Fruit fly (Drosophila melanogaster): ENCODE measurements around the gene CG9801.

CG9801 gene

dm6 chr3R:8747134-8747870 lies at the start of gene CG9801, which contains the start of gene Nasp (continued):
- TF ChIP-seq Hmx (GFP tag; optimal IDR thresholded peaks at IDR 0.05) = no peak
- peak; percentile 35 for TF ChIP-seq CG30020 (tag; optimal IDR thresholded peaks at IDR 0.05)
- no peak for TF ChIP-seq fu2 (GFP tag; optimal IDR thresholded peaks at IDR 0.05)
- peak; percentile 2 for TF ChIP-seq pros (GFP tag; optimal IDR thresholded peaks at IDR 0.05)
- peak; percentile 24; the same call in 1 of the 2 replicates for TF ChIP-seq Xrp1 (GFP tag; IDR thresholded peaks at IDR 0.05)
- no peak for TF ChIP-seq CG11723 (GFP tag; optimal IDR thresholded peaks at IDR 0.05)
- no peak for TF ChIP-seq Adf1 (GFP tag; IDR thresholded peaks at IDR 0.05)
- peak; percentile 27 for TF ChIP-seq mam (GFP tag; optimal IDR thresholded peaks at IDR 0.05)
- TF ChIP-seq H15 (GFP tag; IDR thresholded peaks at IDR 0.05) = no peak
- TF ChIP-seq CG7556 (GFP tag; optimal IDR thresholded peaks at IDR 0.05) = no peak
- TF ChIP-seq gcm2 (GFP tag; optimal IDR thresholded peaks at IDR 0.05) = no peak
- TF ChIP-seq YL-1 (GFP tag; optimal IDR thresholded peaks at IDR 0.05) = peak; percentile 58
- TF ChIP-seq caup (GFP tag; optimal IDR thresholded peaks at IDR 0.05; ENCODE audit: severe bottlenecking) = no peak
- TF ChIP-seq eve (GFP tag; optimal IDR thresholded peaks at IDR 0.05) = peak in 1 of 2 experiments; percentile 26
- no peak for TF ChIP-seq CG34376 (GFP tag; optimal IDR thresholded peaks at IDR 0.05)
- no peak for TF ChIP-seq aop (GFP tag; IDR thresholded peaks at IDR 0.05)
- peak; percentile 73 for TF ChIP-seq sob (GFP tag; IDR thresholded peaks at IDR 0.05)
- TF ChIP-seq sna (GFP tag; IDR thresholded peaks at IDR 0.05; ENCODE audit: partially characterized antibody) = peak; percentile 50; the same call in 1 of the 2 replicates
- peak; percentile 83 for TF ChIP-seq CG2116 (GFP tag; optimal IDR thresholded peaks at IDR 0.05)
- peak; percentile 84 for TF ChIP-seq Bgb (GFP tag; IDR thresholded peaks at IDR 0.05; ENCODE audit: partially characterized antibody)
- no peak for TF ChIP-seq salm (tag; optimal IDR thresholded peaks at IDR 0.05)
- no peak for TF ChIP-seq corto (GFP tag; optimal IDR thresholded peaks at IDR 0.05)
- TF ChIP-seq onecut (GFP tag; IDR thresholded peaks at IDR 0.05) = peak; percentile 31
- TF ChIP-seq CG8290 (GFP tag; optimal IDR thresholded peaks at IDR 0.05) = peak; percentile 51
- TF ChIP-seq CG8290 (tag; optimal IDR thresholded peaks at IDR 0.05) = peak in 1 of 2 experiments; percentile 75
- peak; percentile 78 for TF ChIP-seq HLH4C (GFP tag; IDR thresholded peaks at IDR 0.05; ENCODE audit: partially characterized antibody)
- no peak for TF ChIP-seq CG10147 (GFP tag; optimal IDR thresholded peaks at IDR 0.05)
- TF ChIP-seq CkIIα-i1 (GFP tag; IDR thresholded peaks at IDR 0.05) = no peak
- TF ChIP-seq TFAM (GFP tag; optimal IDR thresholded peaks at IDR 0.05) = no peak
- TF ChIP-seq Fer1 (GFP tag; optimal IDR thresholded peaks at IDR 0.05) = peak; percentile 35
- TF ChIP-seq slp2 (GFP tag; optimal IDR thresholded peaks at IDR 0.05) = peak; percentile 44
- no peak for TF ChIP-seq Ravus (GFP tag; IDR thresholded peaks at IDR 0.05)
- TF ChIP-seq lola (GFP tag; optimal IDR thresholded peaks at IDR 0.05) = peak in 1 of 3 experiments; percentile 1
- TF ChIP-seq HLHmδ (GFP tag; optimal IDR thresholded peaks at IDR 0.05) = peak; percentile 20
- no peak for TF ChIP-seq unpg (GFP tag; optimal IDR thresholded peaks at IDR 0.05)
- no peak for TF ChIP-seq Asciz (GFP tag; optimal IDR thresholded peaks at IDR 0.05)
- no peak for TF ChIP-seq usp (GFP tag; optimal IDR thresholded peaks at IDR 0.05)
- no peak for TF ChIP-seq ap (GFP tag; IDR thresholded peaks at IDR 0.05)
- TF ChIP-seq PHDP (tag; optimal IDR thresholded peaks at IDR 0.05) = no peak
- TF ChIP-seq Abd-B (GFP tag; optimal IDR thresholded peaks at IDR 0.05) = peak; percentile 36
- TF ChIP-seq CG15011 (GFP tag; optimal IDR thresholded peaks at IDR 0.05) = peak; percentile 11
- no peak for TF ChIP-seq CG18764 (GFP tag; optimal IDR thresholded peaks at IDR 0.05)
- TF ChIP-seq Bteb2 (GFP tag; optimal IDR thresholded peaks at IDR 0.05) = peak; percentile 36
- TF ChIP-seq CG8944 (GFP tag; optimal IDR thresholded peaks at IDR 0.05) = peak; percentile 10
- no peak for TF ChIP-seq CG8359 (GFP tag; optimal IDR thresholded peaks at IDR 0.05; ENCODE audit: borderline replicate concordance)
- TF ChIP-seq Usf (GFP tag; optimal IDR thresholded peaks at IDR 0.05) = no peak
- TF ChIP-seq CG4424 (GFP tag; optimal IDR thresholded peaks at IDR 0.05) = peak; percentile 31
- peak; percentile 48 for TF ChIP-seq CrebB (tag; optimal IDR thresholded peaks at IDR 0.05)
- peak; percentile 49; the same call in 2 of the 3 replicates for TF ChIP-seq Doc3 (GFP tag; IDR thresholded peaks at IDR 0.05; ENCODE audit: partially characterized antibody)
